Fruit fly (Drosophila melanogaster): Measurements from ENCODE around the gene CG10553.

dm6 chr3R:25339952-25340351, 22.0 kb upstream of the CG10553 start, which contains the start of gene rha:
- no peak for TF ChIP-seq lola (GFP tag; optimal IDR thresholded peaks at IDR 0.05)
- no peak for TF ChIP-seq psq (GFP tag; optimal IDR thresholded peaks at IDR 0.05)
- TF ChIP-seq fru (GFP tag; optimal IDR thresholded peaks at IDR 0.05): no peak
- TF ChIP-seq pan (optimal IDR thresholded peaks at IDR 0.05): no peak
- TF ChIP-seq sage (GFP tag; optimal IDR thresholded peaks at IDR 0.05): no peak
- no peak for TF ChIP-seq Dfd (GFP tag; optimal IDR thresholded peaks at IDR 0.05)
- TF ChIP-seq dsf (GFP tag; optimal IDR thresholded peaks at IDR 0.05; ENCODE audit: borderline replicate concordance): no peak
- TF ChIP-seq Rel (GFP tag; optimal IDR thresholded peaks at IDR 0.05): no peak
- TF ChIP-seq Rel (tag; optimal IDR thresholded peaks at IDR 0.05): no peak
- TF ChIP-seq Vsx2 (GFP tag; optimal IDR thresholded peaks at IDR 0.05; ENCODE audit: partially characterized antibody): no peak
- no peak for TF ChIP-seq rgr (GFP tag; optimal IDR thresholded peaks at IDR 0.05)
- TF ChIP-seq h (GFP tag; optimal IDR thresholded peaks at IDR 0.05): no peak
- TF ChIP-seq N (GFP tag; optimal IDR thresholded peaks at IDR 0.05): no peak
- no peak for TF ChIP-seq brk (GFP tag; optimal IDR thresholded peaks at IDR 0.05)

Data from whole organism, wandering third instar larva.